Worm (Caenorhabditis elegans) whole organism, L4 larva: ENCODE measurements around the gene srbc-7.

Experiments used
- F10B5.3 ChIP-seq: sonication (generic microtip); optimal IDR thresholded peaks from 2 replicates; lab custom pipeline; 2016; ENCODE audit warnings: mild to moderate bottlenecking, missing genetic modification characterization, missing compliant biosample characterization
- T20F7.1 ChIP-seq: fragments of 200-800 bp; sonication (Bioruptor generic); optimal IDR thresholded peaks from 2 replicates; lab custom pipeline; 2018; ENCODE audit warnings: mild to moderate bottlenecking, missing genetic modification characterization, missing compliant biosample characterization
- T26A8.4 ChIP-seq: fragments of 200-800 bp; sonication (Bioruptor generic); IDR thresholded peaks from 2 replicates; pipeline ENCODE4 v1.3.6; 2022; ENCODE audit warnings: missing genetic modification characterization, missing compliant biosample characterization
- Y105C5A.15 ChIP-seq: fragments of 200-800 bp; sonication (Bioruptor generic); IDR thresholded peaks from 2 replicates; pipeline ENCODE4 v1.3.6; 2022; ENCODE audit warnings: missing genetic modification characterization, missing compliant biosample characterization
- Y48G9A.11 ChIP-seq: fragments of 200-800 bp; sonication (Bioruptor generic); IDR thresholded peaks from 2 replicates; pipeline ENCODE4 v1.3.6; 2022; ENCODE audit warnings: missing genetic modification reagents, missing genetic modification characterization, missing compliant biosample characterization
- Y75B8A.6 ChIP-seq: fragments of 200-800 bp; sonication (Bioruptor generic); IDR thresholded peaks from 2 replicates; pipeline ENCODE4 v1.3.6; 2022; ENCODE audit warnings: missing genetic modification reagents, missing genetic modification characterization, missing compliant biosample characterization
- ZK337.2 ChIP-seq: fragments of 200-800 bp; sonication (Bioruptor generic); IDR thresholded peaks from 2 replicates; pipeline ENCODE4 v1.3.6; 2022; ENCODE audit warnings: missing genetic modification reagents, missing genetic modification characterization, missing compliant biosample characterization
- ZK546.5 ChIP-seq, 2 experiments: sonication (generic microtip); optimal IDR thresholded peaks; 2 replicates each; lab custom pipeline; 2017; ENCODE audit warnings: missing biosample characterization in 2 of 2, missing genetic modification characterization in 2 of 2
- aly-2 ChIP-seq: sonication (generic microtip); optimal IDR thresholded peaks from 2 replicates; lab custom pipeline; 2018; ENCODE audit warnings: missing biosample characterization, missing genetic modification characterization
- ama-1 ChIP-seq: fragments of 150-350 bp; optimal IDR thresholded peaks from 2 replicates; lab custom pipeline; 2014; ENCODE audit warnings: inconsistent platforms, mixed read lengths
- ceh-32 ChIP-seq: sonication (generic microtip); optimal IDR thresholded peaks from 2 replicates; lab custom pipeline; 2016; ENCODE audit warnings: mild to moderate bottlenecking, missing genetic modification characterization, missing compliant biosample characterization; ENCODE audit not compliant: poor library complexity
- ceh-44 ChIP-seq: fragments of 200-800 bp; sonication (Bioruptor generic); IDR thresholded peaks from 2 replicates; pipeline ENCODE4 v1.3.6; 2022; ENCODE audit warnings: missing genetic modification reagents, missing genetic modification characterization, missing compliant biosample characterization
- ceh-62 ChIP-seq: sonication (generic microtip); optimal IDR thresholded peaks from 2 replicates; lab custom pipeline; 2017; ENCODE audit warnings: missing biosample characterization, missing genetic modification characterization
- cey-2 ChIP-seq: sonication (generic microtip); optimal IDR thresholded peaks from 3 replicates; lab custom pipeline; 2017; ENCODE audit warnings: missing genetic modification characterization, mild to moderate bottlenecking, missing compliant biosample characterization, antibody characterized with exemption, borderline replicate concordance; ENCODE audit not compliant: insufficient read depth
- dmd-6 ChIP-seq: fragments of 200-800 bp; sonication (Bioruptor generic); IDR thresholded peaks from 2 replicates; pipeline ENCODE4 v1.3.6; 2022; ENCODE audit warnings: missing genetic modification reagents, missing genetic modification characterization, missing compliant biosample characterization
- dmd-9 ChIP-seq: fragments of 200-800 bp; sonication (Bioruptor generic); IDR thresholded peaks from 2 replicates; pipeline ENCODE4 v1.3.6; 2022; ENCODE audit warnings: missing genetic modification reagents, missing genetic modification characterization, missing compliant biosample characterization
- dpl-1 ChIP-seq: fragments of 150-350 bp; optimal IDR thresholded peaks from 2 replicates; lab custom pipeline; 2014; ENCODE audit warnings: missing biosample characterization, missing genetic modification reagents, missing genetic modification characterization
- egl-43 ChIP-seq: fragments of 200-800 bp; sonication (Bioruptor generic); IDR thresholded peaks from 2 replicates; pipeline ENCODE4 v1.3.6; 2022; ENCODE audit warnings: missing genetic modification reagents, missing genetic modification characterization, missing compliant biosample characterization
- fos-1 ChIP-seq: fragments of 150-350 bp; optimal IDR thresholded peaks from 2 replicates; lab custom pipeline; 2014; ENCODE audit warnings: missing biosample characterization, missing genetic modification characterization
- hlh-30 ChIP-seq: sonication (generic microtip); optimal IDR thresholded peaks from 2 replicates; lab custom pipeline; 2017; ENCODE audit warnings: antibody characterized with exemption, mild to moderate bottlenecking, missing genetic modification characterization, missing compliant biosample characterization; ENCODE audit not compliant: insufficient read depth
- hmg-1.1 ChIP-seq: fragments of 200-800 bp; sonication (Bioruptor generic); IDR thresholded peaks from 2 replicates; pipeline ENCODE4 v1.3.6; 2022; ENCODE audit warnings: missing genetic modification reagents, missing genetic modification characterization, missing compliant biosample characterization
- lin-13 ChIP-seq: fragments of 150-350 bp; optimal IDR thresholded peaks from 2 replicates; lab custom pipeline; 2014; ENCODE audit warnings: missing biosample characterization, missing genetic modification reagents, missing genetic modification characterization
- lin-38 ChIP-seq: fragments of 200-800 bp; sonication (Bioruptor generic); IDR thresholded peaks from 2 replicates; pipeline ENCODE4 v1.3.6; 2022; ENCODE audit warnings: missing genetic modification reagents, missing genetic modification characterization, missing compliant biosample characterization
- mdl-1 ChIP-seq, 2 experiments: fragments of 150-350 bp in 1 of 2; sonication (generic microtip) in 1 of 2; optimal IDR thresholded peaks; 2 replicates each; lab custom pipeline; 2014 to 2017; ENCODE audit warnings: missing biosample characterization in 2 of 2, missing genetic modification characterization in 2 of 2
- mep-1 ChIP-seq: fragments of 150-350 bp; sonication (generic microtip); optimal IDR thresholded peaks from 3 replicates; lab custom pipeline; 2014; ENCODE audit warnings: missing biosample characterization, missing genetic modification characterization
- mes-2 ChIP-seq: sonication (generic microtip); optimal IDR thresholded peaks from 2 replicates; lab custom pipeline; 2016; ENCODE audit warnings: missing genotype, mild to moderate bottlenecking, missing genetic modification characterization, missing compliant biosample characterization; ENCODE audit not compliant: poor library complexity, severe bottlenecking
- nhr-102 ChIP-seq: sonication (generic microtip); optimal IDR thresholded peaks from 2 replicates; lab custom pipeline; 2016; ENCODE audit warnings: mild to moderate bottlenecking, missing genetic modification characterization, moderate library complexity, missing compliant biosample characterization
- nhr-28 ChIP-seq: fragments of 150-350 bp; optimal IDR thresholded peaks from 2 replicates; lab custom pipeline; 2014; ENCODE audit warnings: missing biosample characterization, missing genetic modification characterization
- nhr-41 ChIP-seq: fragments of 200-800 bp; sonication (Bioruptor generic); IDR thresholded peaks from 2 replicates; pipeline ENCODE4 v1.3.6; 2022; ENCODE audit warnings: missing genetic modification reagents, missing genetic modification characterization, missing compliant biosample characterization
- nhr-48 ChIP-seq: sonication (generic microtip); optimal IDR thresholded peaks from 2 replicates; lab custom pipeline; 2016; ENCODE audit warnings: mild to moderate bottlenecking, missing genetic modification characterization, missing compliant biosample characterization
- nhr-6 ChIP-seq: fragments of 150-350 bp; optimal IDR thresholded peaks from 2 replicates; lab custom pipeline; 2014; ENCODE audit warnings: missing biosample characterization, missing genetic modification characterization
- pha-4 ChIP-seq, 2 experiments: fragments of 150-350 bp in 1 of 2; fragments of 200-800 bp in 1 of 2; sonication (Bioruptor generic) in 1 of 2; IDR thresholded peaks in 1 of 2; optimal IDR thresholded peaks in 1 of 2; 2 replicates each; pipeline versions ENCODE4 v1.3.6 to Lab custom; 2014 to 2022; ENCODE audit warnings: missing genetic modification characterization in 2 of 2, missing genetic modification reagents in 2 of 2, missing biosample characterization in 1 of 2, missing compliant biosample characterization in 1 of 2
- pqm-1 ChIP-seq: sonication (generic microtip); optimal IDR thresholded peaks from 2 replicates; lab custom pipeline; 2017; ENCODE audit warnings: missing biosample characterization, missing genetic modification characterization
- rbr-2 ChIP-seq: sonication (generic microtip); optimal IDR thresholded peaks from 2 replicates; lab custom pipeline; 2016; ENCODE audit warnings: missing genotype, missing genetic modification characterization, missing compliant biosample characterization
- spr-1 ChIP-seq: sonication (generic microtip); optimal IDR thresholded peaks from 2 replicates; lab custom pipeline; 2016; ENCODE audit warnings: mild to moderate bottlenecking, missing genetic modification characterization, missing compliant biosample characterization
- spr-3 ChIP-seq: fragments of 200-800 bp; sonication (Bioruptor generic); optimal IDR thresholded peaks from 2 replicates; lab custom pipeline; 2018; ENCODE audit warnings: mild to moderate bottlenecking, missing genetic modification characterization, missing compliant biosample characterization
- unc-130 ChIP-seq: sonication (generic microtip); optimal IDR thresholded peaks from 2 replicates; lab custom pipeline; 2016; ENCODE audit warnings: missing genetic modification reagents, missing genetic modification characterization, missing compliant biosample characterization
- unc-62 ChIP-seq, 3 experiments: fragments of 150-350 bp in 1 of 3; sonication (generic microtip); optimal IDR thresholded peaks in 2 of 3; peaks in 1 of 3; 1 replicate in 1 of 3; 2 replicates in 2 of 3; lab custom pipeline; 2014 to 2017; ENCODE audit warnings: missing biosample characterization in 3 of 3, missing genetic modification characterization in 3 of 3, missing genetic modification reagents in 3 of 3, missing genotype in 1 of 3
- vab-7 ChIP-seq: fragments of 200-800 bp; sonication (Bioruptor generic); IDR thresholded peaks from 2 replicates; pipeline ENCODE4 v1.3.6; 2022; ENCODE audit warnings: missing genetic modification reagents, missing genetic modification characterization, missing compliant biosample characterization
- zfp-3 ChIP-seq: fragments of 200-800 bp; sonication (Bioruptor generic); conservative IDR thresholded peaks from 2 replicates; pipeline ENCODE4 v1.3.6; 2022; ENCODE audit warnings: missing genetic modification reagents, missing genetic modification characterization, missing compliant biosample characterization
- zip-2 ChIP-seq: fragments of 150-350 bp; optimal IDR thresholded peaks from 2 replicates; lab custom pipeline; 2014; ENCODE audit warnings: missing biosample characterization, missing genetic modification characterization
- ztf-7 ChIP-seq: fragments of 150-350 bp; optimal IDR thresholded peaks from 2 replicates; lab custom pipeline; 2014; ENCODE audit warnings: missing biosample characterization, missing genetic modification characterization

The srbc-7 gene

DNA sequence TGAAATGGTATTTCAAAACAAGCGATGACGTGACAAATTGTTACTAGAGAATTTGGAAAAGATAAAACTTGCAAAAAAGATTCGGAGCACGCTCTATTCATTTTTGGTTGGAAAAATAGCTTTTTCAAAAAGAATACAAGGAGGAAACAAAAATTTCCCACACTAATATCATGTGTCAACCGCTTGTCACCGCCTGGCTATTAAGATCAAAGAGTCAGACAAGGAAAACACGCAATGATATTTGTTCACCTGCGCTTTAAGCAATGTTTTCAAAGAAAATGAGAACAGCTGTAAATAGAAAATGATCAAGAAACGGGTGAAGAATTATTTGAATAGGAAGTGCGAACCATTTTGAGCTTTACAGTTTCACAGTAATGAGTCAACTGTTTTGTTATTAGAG, 10.7 kb downstream of the srbc-7 start, which contains the start of gene srh-125:
Gene srh-125, minus strand, starts transcription at position 101 of the 400 bp plus-strand sequence.
- TF ChIP-seq nhr-6 (tag; lab: Kevin White, UChicago) (no peak), Y105C5A.15 (GFP tag; lab: Robert Waterston, UW) (no peak), fos-1 (no peak), ceh-62 (tag; lab: Kevin White, UChicago) (no peak), nhr-48 (tag; lab: Kevin White, UChicago) (no peak), ceh-32 (no peak), egl-43 (no peak)

- TF ChIP-seq mep-1 (tag; lab: Kevin White, UChicago) (no peak), mes-2 (tag; lab: Kevin White, UChicago) (no peak), pha-4 (GFP tag; IDR thresholded peaks at IDR 0.05; lab: Robert Waterston, UW) (no peak), pha-4 (tag; optimal IDR thresholded peaks at IDR 0.05; lab: Kevin White, UChicago) (no peak), zip-2 (tag; lab: Kevin White, UChicago) (no peak), hmg-1.1 (GFP tag; lab: Robert Waterston, UW) (no peak), nhr-48 (tag; lab: Kevin White, UChicago) (no peak)
These were observed 14.6 kb downstream of the srbc-7 start, which contains the start of gene str-28 for ce11 chrV:7472815-7473214. Gene str-28 (minus strand): TSS chrV:7472915.

ce11 chrV:7465509-7465908, 21.9 kb downstream of the srbc-7 start, which contains the start of gene F25E5.1:
Gene F25E5.1 (plus strand): TSS chrV:7465884.
- TF ChIP-seq T20F7.1 (GFP tag; lab: Kevin White, UChicago) = no peak
- peak in 1 of 2 experiments; percentile 81 for TF ChIP-seq mdl-1 (tag; optimal IDR thresholded peaks at IDR 0.05; lab: Kevin White, UChicago)
- peak; percentile 17; the same call in 1 of the 2 replicates for TF ChIP-seq ceh-44
- TF ChIP-seq lin-13 (GFP tag; lab: Kevin White, UChicago) = no peak
- TF ChIP-seq rbr-2 (tag; lab: Kevin White, UChicago) = peak; percentile 53
- TF ChIP-seq spr-1 (tag; lab: Kevin White, UChicago) = no peak
- TF ChIP-seq dmd-9 (GFP tag; lab: Robert Waterston, UW) = peak; percentile 75; the same call in 1 of the 2 replicates
- no peak for TF ChIP-seq vab-7 (GFP tag; lab: Robert Waterston, UW)
- TF ChIP-seq pha-4 (GFP tag; IDR thresholded peaks at IDR 0.05; lab: Robert Waterston, UW) = no peak
- TF ChIP-seq pha-4 (tag; optimal IDR thresholded peaks at IDR 0.05; lab: Kevin White, UChicago) = peak; percentile 31
- TF ChIP-seq dmd-6 (GFP tag; lab: Robert Waterston, UW) = no peak
- TF ChIP-seq ztf-7 (tag; lab: Kevin White, UChicago) = no peak
- peak; percentile 61; the same call in 1 of the 2 replicates for TF ChIP-seq hmg-1.1 (GFP tag; lab: Robert Waterston, UW)
- peak in 1 of 2 experiments; percentile 93 for TF ChIP-seq unc-62 (GFP tag; optimal IDR thresholded peaks at IDR 0.05 in 1 of 2; lab: Kevin White, UChicago)
- TF ChIP-seq unc-62 (tag; optimal IDR thresholded peaks at IDR 0.05; lab: Kevin White, UChicago) = no peak
- peak; percentile 63 for TF ChIP-seq hlh-30 (tag; lab: Kevin White, UChicago)
- peak; percentile 70 for TF ChIP-seq nhr-6 (tag; lab: Kevin White, UChicago)
- TF ChIP-seq ama-1 (lab: Kevin White, UChicago) = no peak
- no peak for TF ChIP-seq T26A8.4 (GFP tag; lab: Robert Waterston, UW)
- no peak for TF ChIP-seq aly-2 (tag; lab: Kevin White, UChicago)
- TF ChIP-seq lin-38 (GFP tag; lab: Robert Waterston, UW) = no peak
- no peak for TF ChIP-seq Y75B8A.6 (GFP tag; lab: Robert Waterston, UW)
- TF ChIP-seq unc-130 (GFP tag; lab: Kevin White, UChicago) = peak; percentile 52
- TF ChIP-seq ceh-62 (tag; lab: Kevin White, UChicago) = no peak
- TF ChIP-seq zfp-3 = no peak
- TF ChIP-seq dpl-1 (GFP tag; lab: Kevin White, UChicago) = peak; percentile 62
- no peak for TF ChIP-seq ZK546.5 (tag; optimal IDR thresholded peaks at IDR 0.05; lab: Kevin White, UChicago)
- peak; percentile 26 for TF ChIP-seq nhr-102
- no peak for TF ChIP-seq spr-3 (GFP tag; lab: Kevin White, UChicago)
- no peak for TF ChIP-seq cey-2
- peak; percentile 95 for TF ChIP-seq mes-2 (tag; lab: Kevin White, UChicago)
- peak; percentile 48 for TF ChIP-seq pqm-1 (tag; lab: Kevin White, UChicago)
- TF ChIP-seq nhr-41 (GFP tag; lab: Robert Waterston, UW) = no peak
- no peak for TF ChIP-seq egl-43
- no peak for TF ChIP-seq F10B5.3 (tag; lab: Kevin White, UChicago)
- TF ChIP-seq Y48G9A.11 (GFP tag; lab: Robert Waterston, UW) = no peak
- TF ChIP-seq nhr-28 (tag; lab: Kevin White, UChicago) = peak; percentile 59
- TF ChIP-seq ZK337.2 (GFP tag; lab: Robert Waterston, UW) = 0 out of 2 replicates have a peak, but pooled peaks have one; percentile 10
